Worm (Caenorhabditis elegans) whole organism, L2 larva: ENCODE data around the gene W08E12.5.

Experiments used
- F13H6.1 ChIP-seq: sonication (generic microtip); optimal IDR thresholded peaks from 2 replicates; lab custom pipeline; 2016; ENCODE audit warnings: missing genetic modification characterization, missing compliant biosample characterization
- Y55F3AM.14 ChIP-seq: fragments of 200-800 bp; sonication (Bioruptor generic); optimal IDR thresholded peaks from 2 replicates; lab custom pipeline; 2018; ENCODE audit warnings: mild to moderate bottlenecking, missing genetic modification characterization, missing compliant biosample characterization
- ceh-16 ChIP-seq: fragments of 150-350 bp; optimal IDR thresholded peaks from 2 replicates; lab custom pipeline; 2014; ENCODE audit warnings: missing biosample characterization, missing genetic modification characterization
- egl-27 ChIP-seq: sonication (generic microtip); optimal IDR thresholded peaks from 3 replicates; lab custom pipeline; 2017; ENCODE audit warnings: missing biosample characterization, missing genetic modification reagents, missing genetic modification characterization
- lin-39 ChIP-seq: fragments of 150-350 bp; optimal IDR thresholded peaks from 2 replicates; lab custom pipeline; 2014; ENCODE audit warnings: missing biosample characterization, missing genetic modification reagents, missing genetic modification characterization
- mab-5 ChIP-seq: fragments of 150-350 bp; optimal IDR thresholded peaks from 2 replicates; lab custom pipeline; 2014; ENCODE audit warnings: missing biosample characterization, missing genetic modification characterization
- nhr-11 ChIP-seq: fragments of 150-350 bp; optimal IDR thresholded peaks from 2 replicates; lab custom pipeline; 2014; ENCODE audit warnings: missing biosample characterization, missing genetic modification characterization
- nhr-237 ChIP-seq: fragments of 150-350 bp; optimal IDR thresholded peaks from 2 replicates; lab custom pipeline; 2014; ENCODE audit warnings: missing biosample characterization, missing genetic modification characterization
- nhr-77 ChIP-seq: fragments of 150-350 bp; optimal IDR thresholded peaks from 2 replicates; lab custom pipeline; 2014; ENCODE audit warnings: missing biosample characterization, missing genetic modification characterization
- skn-1 ChIP-seq: sonication (generic microtip); optimal IDR thresholded peaks from 2 replicates; lab custom pipeline; 2017; ENCODE audit warnings: missing biosample characterization, missing genetic modification characterization
- sma-3 ChIP-seq: sonication (generic microtip); optimal IDR thresholded peaks from 2 replicates; lab custom pipeline; 2016; ENCODE audit warnings: missing genetic modification reagents, missing genetic modification characterization, missing compliant biosample characterization
- sma-9 ChIP-seq, 2 experiments: fragments of 150-350 bp in 1 of 2; sonication (generic microtip) in 1 of 2; optimal IDR thresholded peaks; 2 replicates each; lab custom pipeline; 2014 to 2016; ENCODE audit warnings: missing genetic modification characterization in 2 of 2, mild to moderate bottlenecking in 1 of 2, missing biosample characterization in 1 of 2, missing compliant biosample characterization in 1 of 2, missing genetic modification reagents in 1 of 2, moderate library complexity in 1 of 2
- unc-39 ChIP-seq: fragments of 150-350 bp; optimal IDR thresholded peaks from 2 replicates; lab custom pipeline; 2014; ENCODE audit warnings: missing biosample characterization, missing genetic modification characterization
- ztf-1 ChIP-seq: fragments of 200-800 bp; sonication (Bioruptor generic); conservative IDR thresholded peaks from 2 replicates; pipeline ENCODE4 v1.3.6; 2022; ENCODE audit warnings: missing genetic modification characterization, missing compliant biosample characterization

- no peak for TF ChIP-seq ztf-1 (GFP tag; lab: Robert Waterston, UW)
- peak; percentile 77 for TF ChIP-seq nhr-77 (tag; lab: Kevin White, UChicago)
- no peak for TF ChIP-seq unc-39
- TF ChIP-seq nhr-11 (tag; lab: Kevin White, UChicago) = no peak
- TF ChIP-seq mab-5 (tag; lab: Kevin White, UChicago) = peak; percentile 81
- TF ChIP-seq F13H6.1 (tag; lab: Kevin White, UChicago) = peak; percentile 90
- no peak for TF ChIP-seq ceh-16 (tag; lab: Kevin White, UChicago)
- peak; percentile 89 for TF ChIP-seq sma-9 (GFP tag; optimal IDR thresholded peaks at IDR 0.05; lab: Kevin White, UChicago)
- TF ChIP-seq sma-9 (tag; optimal IDR thresholded peaks at IDR 0.05; lab: Kevin White, UChicago) = no peak
- TF ChIP-seq egl-27 (tag; lab: Kevin White, UChicago) = peak; percentile 11
- TF ChIP-seq nhr-237 (tag; lab: Kevin White, UChicago) = peak; percentile 14
- TF ChIP-seq skn-1 = peak; percentile 80
- TF ChIP-seq lin-39 = peak; percentile 64
- TF ChIP-seq Y55F3AM.14 = peak; percentile 67
- peak; percentile 93 for TF ChIP-seq sma-3 (GFP tag; lab: Kevin White, UChicago)
These were observed 5.9 kb upstream of the W08E12.5 start, which contains the start of gene W08E12.7 for ce11 chrIV:3294553-3295185.
